Worm (Caenorhabditis elegans) whole organism, L2 larva: ENCODE results near the gene K08F4.5.
A peak's percentile ranks its signal among the peaks of the same experiment; 100 is the strongest.

Experiments
- C34F6.9 ChIP-seq: fragments of 150-350 bp; optimal IDR thresholded peaks from 2 replicates; lab custom pipeline; 2014; ENCODE audit warnings: missing biosample characterization, missing genetic modification characterization
- R02D3.7 ChIP-seq: fragments of 150-350 bp; optimal IDR thresholded peaks from 2 replicates; lab custom pipeline; 2014; ENCODE audit warnings: missing biosample characterization, missing genetic modification characterization
- Y55F3AM.14 ChIP-seq: fragments of 200-800 bp; sonication (Bioruptor generic); optimal IDR thresholded peaks from 2 replicates; lab custom pipeline; 2018; ENCODE audit warnings: mild to moderate bottlenecking, missing genetic modification characterization, missing compliant biosample characterization
- aly-2 ChIP-seq: fragments of 150-350 bp; optimal IDR thresholded peaks from 2 replicates; lab custom pipeline; 2014; ENCODE audit warnings: missing biosample characterization, missing genetic modification characterization
- ama-1 ChIP-seq: fragments of 150-350 bp; optimal IDR thresholded peaks from 2 replicates; lab custom pipeline; 2018; ENCODE audit warnings: inconsistent platforms
- blmp-1 ChIP-seq: sonication (generic microtip); optimal IDR thresholded peaks from 2 replicates; lab custom pipeline; 2017; ENCODE audit warnings: missing genetic modification characterization, mild to moderate bottlenecking, missing compliant biosample characterization, antibody characterized with exemption, moderate library complexity; ENCODE audit not compliant: insufficient read depth
- ceh-16 ChIP-seq: fragments of 150-350 bp; optimal IDR thresholded peaks from 2 replicates; lab custom pipeline; 2014; ENCODE audit warnings: missing biosample characterization, missing genetic modification characterization
- ceh-82 ChIP-seq: fragments of 150-350 bp; optimal IDR thresholded peaks from 2 replicates; lab custom pipeline; 2014; ENCODE audit warnings: missing biosample characterization, missing genetic modification characterization
- crh-2 ChIP-seq: sonication (generic microtip); optimal IDR thresholded peaks from 2 replicates; lab custom pipeline; 2017; ENCODE audit warnings: missing biosample characterization, missing genetic modification characterization
- egl-27 ChIP-seq: sonication (generic microtip); optimal IDR thresholded peaks from 3 replicates; lab custom pipeline; 2017; ENCODE audit warnings: missing biosample characterization, missing genetic modification reagents, missing genetic modification characterization
- elt-1 ChIP-seq: fragments of 150-350 bp; optimal IDR thresholded peaks from 2 replicates; lab custom pipeline; 2014; ENCODE audit warnings: missing biosample characterization, missing genetic modification characterization
- elt-3 ChIP-seq: sonication (generic microtip); optimal IDR thresholded peaks from 2 replicates; lab custom pipeline; 2017; ENCODE audit warnings: missing biosample characterization, missing genetic modification characterization
- fos-1 ChIP-seq: fragments of 150-350 bp; optimal IDR thresholded peaks from 2 replicates; lab custom pipeline; 2014; ENCODE audit warnings: missing biosample characterization, missing genetic modification characterization
- lin-11 ChIP-seq: fragments of 150-350 bp; sonication (generic microtip); optimal IDR thresholded peaks from 2 replicates; lab custom pipeline; 2014; ENCODE audit warnings: missing biosample characterization, missing genetic modification characterization, inconsistent platforms, mixed read lengths
- lin-13 ChIP-seq: fragments of 150-350 bp; optimal IDR thresholded peaks from 2 replicates; lab custom pipeline; 2014; ENCODE audit warnings: missing biosample characterization, missing genetic modification reagents, missing genetic modification characterization
- lsy-2 ChIP-seq, 2 experiments: fragments of 150-350 bp in 1 of 2; sonication (generic microtip) in 1 of 2; optimal IDR thresholded peaks; 2 replicates each; lab custom pipeline; 2014 to 2017; ENCODE audit warnings: missing biosample characterization in 2 of 2, missing genetic modification characterization in 2 of 2
- mab-5 ChIP-seq: fragments of 150-350 bp; optimal IDR thresholded peaks from 2 replicates; lab custom pipeline; 2014; ENCODE audit warnings: missing biosample characterization, missing genetic modification characterization
- mbf-1 ChIP-seq: sonication (generic microtip); optimal IDR thresholded peaks from 2 replicates; lab custom pipeline; 2017; ENCODE audit warnings: missing biosample characterization, missing genetic modification characterization
- mdl-1 ChIP-seq, 2 experiments: fragments of 150-350 bp in 1 of 2; sonication (generic microtip) in 1 of 2; optimal IDR thresholded peaks; 2 replicates each; lab custom pipeline; 2017; ENCODE audit warnings: missing biosample characterization in 2 of 2, missing genetic modification characterization in 2 of 2
- nhr-10 ChIP-seq: sonication (generic microtip); optimal IDR thresholded peaks from 2 replicates; lab custom pipeline; 2017; ENCODE audit warnings: missing biosample characterization, missing genetic modification characterization
- nhr-11 ChIP-seq: fragments of 150-350 bp; optimal IDR thresholded peaks from 2 replicates; lab custom pipeline; 2014; ENCODE audit warnings: missing biosample characterization, missing genetic modification characterization
- nhr-12 ChIP-seq: fragments of 150-350 bp; optimal IDR thresholded peaks from 2 replicates; lab custom pipeline; 2014; ENCODE audit warnings: missing biosample characterization, missing genetic modification characterization
- nhr-129 ChIP-seq: fragments of 150-350 bp; optimal IDR thresholded peaks from 2 replicates; lab custom pipeline; 2014; ENCODE audit warnings: missing biosample characterization, missing genetic modification characterization
- nhr-21 ChIP-seq: fragments of 150-350 bp; optimal IDR thresholded peaks from 2 replicates; lab custom pipeline; 2014; ENCODE audit warnings: missing biosample characterization, missing genetic modification characterization
- nhr-23 ChIP-seq: fragments of 150-350 bp; optimal IDR thresholded peaks from 2 replicates; lab custom pipeline; 2014; ENCODE audit warnings: missing biosample characterization, missing genetic modification reagents, missing genetic modification characterization
- nhr-237 ChIP-seq: fragments of 150-350 bp; optimal IDR thresholded peaks from 2 replicates; lab custom pipeline; 2014; ENCODE audit warnings: missing biosample characterization, missing genetic modification characterization
- nhr-6 ChIP-seq: fragments of 150-350 bp; optimal IDR thresholded peaks from 2 replicates; lab custom pipeline; 2014; ENCODE audit warnings: missing biosample characterization, missing genetic modification characterization
- nhr-77 ChIP-seq: fragments of 150-350 bp; optimal IDR thresholded peaks from 2 replicates; lab custom pipeline; 2014; ENCODE audit warnings: missing biosample characterization, missing genetic modification characterization
- peb-1 ChIP-seq: fragments of 150-350 bp; optimal IDR thresholded peaks from 2 replicates; lab custom pipeline; 2014; ENCODE audit warnings: missing biosample characterization, missing genetic modification characterization
- sem-4 ChIP-seq: fragments of 150-350 bp; optimal IDR thresholded peaks from 2 replicates; lab custom pipeline; 2014; ENCODE audit warnings: missing biosample characterization, missing genetic modification reagents, missing genetic modification characterization
- skn-1 ChIP-seq: sonication (generic microtip); optimal IDR thresholded peaks from 2 replicates; lab custom pipeline; 2017; ENCODE audit warnings: missing biosample characterization, missing genetic modification characterization
- sma-3 ChIP-seq: sonication (generic microtip); optimal IDR thresholded peaks from 2 replicates; lab custom pipeline; 2016; ENCODE audit warnings: missing genetic modification reagents, missing genetic modification characterization, missing compliant biosample characterization
- sma-9 ChIP-seq, 2 experiments: fragments of 150-350 bp in 1 of 2; sonication (generic microtip) in 1 of 2; optimal IDR thresholded peaks; 2 replicates each; lab custom pipeline; 2014 to 2016; ENCODE audit warnings: missing genetic modification characterization in 2 of 2, mild to moderate bottlenecking in 1 of 2, missing biosample characterization in 1 of 2, missing compliant biosample characterization in 1 of 2, missing genetic modification reagents in 1 of 2, moderate library complexity in 1 of 2
- snpc-4 ChIP-seq: fragments of 150-350 bp; optimal IDR thresholded peaks from 2 replicates; lab custom pipeline; 2014; ENCODE audit warnings: missing biosample characterization, missing genetic modification characterization
- unc-39 ChIP-seq: fragments of 150-350 bp; optimal IDR thresholded peaks from 2 replicates; lab custom pipeline; 2014; ENCODE audit warnings: missing biosample characterization, missing genetic modification characterization
- unc-55 ChIP-seq: fragments of 150-350 bp; sonication (generic microtip); optimal IDR thresholded peaks from 3 replicates; lab custom pipeline; 2014; ENCODE audit warnings: missing biosample characterization, missing genetic modification reagents, missing genetic modification characterization
- unc-62 ChIP-seq: fragments of 150-350 bp; optimal IDR thresholded peaks from 2 replicates; lab custom pipeline; 2014; ENCODE audit warnings: missing biosample characterization, missing genetic modification reagents, missing genetic modification characterization
- zag-1 ChIP-seq: fragments of 150-350 bp; optimal IDR thresholded peaks from 2 replicates; lab custom pipeline; 2014; ENCODE audit warnings: missing biosample characterization, missing genetic modification characterization
- ztf-1 ChIP-seq: fragments of 200-800 bp; sonication (Bioruptor generic); conservative IDR thresholded peaks from 2 replicates; pipeline ENCODE4 v1.3.6; 2022; ENCODE audit warnings: missing genetic modification characterization, missing compliant biosample characterization
- ztf-11 ChIP-seq: sonication (generic microtip); optimal IDR thresholded peaks from 2 replicates; lab custom pipeline; 2017; ENCODE audit warnings: missing biosample characterization, missing genetic modification characterization
- ztf-4 ChIP-seq: fragments of 150-350 bp; optimal IDR thresholded peaks from 2 replicates; lab custom pipeline; 2014; ENCODE audit warnings: missing biosample characterization, missing genetic modification characterization

Gene K08F4.5

ce11 chrIV:10135817-10136216 lies at the start of gene K08F4.5:
Gene K08F4.5 (minus strand): TSS chrIV:10135917.
- TF ChIP-seq unc-62 (GFP tag; lab: Kevin White, UChicago) (no peak), skn-1 (no peak), lin-13 (GFP tag; lab: Kevin White, UChicago) (no peak), peb-1 (tag; lab: Kevin White, UChicago) (no peak), fos-1 (tag; lab: Kevin White, UChicago) (no peak), Y55F3AM.14 (GFP tag; lab: Kevin White, UChicago) (no peak), snpc-4 (tag; lab: Kevin White, UChicago) (no peak), ztf-11 (no peak), nhr-21 (tag; lab: Kevin White, UChicago) (no peak)

- TF ChIP-seq sma-9 (GFP tag; optimal IDR thresholded peaks at IDR 0.05; lab: Kevin White, UChicago) (peak; percentile 20), sma-9 (tag; optimal IDR thresholded peaks at IDR 0.05; lab: Kevin White, UChicago) (no peak), C34F6.9 (peak; percentile 38), unc-39 (tag; lab: Kevin White, UChicago) (no peak), mdl-1 (tag; optimal IDR thresholded peaks at IDR 0.05; lab: Kevin White, UChicago) (no peak), crh-2 (tag; lab: Kevin White, UChicago) (peak; percentile 52), unc-55 (GFP tag; lab: Kevin White, UChicago) (peak; percentile 65), nhr-129 (tag; lab: Kevin White, UChicago) (peak; percentile 71), lsy-2 (tag; optimal IDR thresholded peaks at IDR 0.05; lab: Kevin White, UChicago) (peak in 1 of 2 experiments; percentile 34), ztf-4 (peak; percentile 18), blmp-1 (peak; percentile 20), lin-13 (GFP tag; lab: Kevin White, UChicago) (no peak)
Observed at ce11 chrIV:10180133-10180749, 44.5 kb upstream of the K08F4.5 start, which contains the start of gene gta-1. Gene gta-1 (plus strand): TSS chrIV:10180660.

DNA sequence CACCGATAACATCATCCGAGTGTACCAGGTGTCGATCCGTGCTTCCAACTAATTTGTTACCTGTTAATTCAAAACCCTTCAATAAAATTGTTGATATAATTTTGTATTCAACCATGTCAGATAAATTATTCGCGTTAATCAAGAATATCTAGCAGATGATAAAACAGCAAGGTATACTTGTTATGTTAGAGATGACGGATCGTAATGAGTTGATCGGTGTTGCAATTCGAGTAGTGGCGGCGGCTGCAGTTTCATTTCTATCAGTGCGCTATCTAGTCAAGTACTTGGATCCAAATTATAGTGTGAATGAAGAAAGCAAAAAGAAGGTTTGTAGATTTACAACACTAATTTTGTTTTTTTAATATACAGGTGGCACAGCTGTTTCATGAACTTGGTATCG lies 42.1 kb upstream of the K08F4.5 start, which contains the start of gene mspn-1:
Gene mspn-1, plus strand, starts transcription at position 190 of the 400 bp plus-strand sequence.
- TF ChIP-seq elt-3 (tag; lab: Kevin White, UChicago): no peak
- TF ChIP-seq mdl-1 (tag; optimal IDR thresholded peaks at IDR 0.05; lab: Kevin White, UChicago): no peak
- no peak for TF ChIP-seq sem-4 (tag; lab: Kevin White, UChicago)
- no peak for TF ChIP-seq ztf-4
- TF ChIP-seq blmp-1: no peak
- no peak for TF ChIP-seq fos-1 (tag; lab: Kevin White, UChicago)
- no peak for TF ChIP-seq snpc-4 (tag; lab: Kevin White, UChicago)
- TF ChIP-seq unc-62 (GFP tag; lab: Kevin White, UChicago): no peak
- TF ChIP-seq lin-11 (tag; lab: Kevin White, UChicago): no peak
- TF ChIP-seq ceh-82 (tag; lab: Kevin White, UChicago): no peak
- no peak for TF ChIP-seq peb-1 (tag; lab: Kevin White, UChicago)
- no peak for TF ChIP-seq nhr-237 (tag; lab: Kevin White, UChicago)
- TF ChIP-seq zag-1 (tag; lab: Kevin White, UChicago): no peak
- TF ChIP-seq nhr-129 (tag; lab: Kevin White, UChicago): no peak
- no peak for TF ChIP-seq sma-9 (GFP tag; optimal IDR thresholded peaks at IDR 0.05; lab: Kevin White, UChicago)
- TF ChIP-seq sma-9 (tag; optimal IDR thresholded peaks at IDR 0.05; lab: Kevin White, UChicago): no peak
- TF ChIP-seq skn-1: no peak
- TF ChIP-seq elt-1 (tag; lab: Kevin White, UChicago): no peak

ce11 chrIV:10176252-10176730 lies 40.6 kb upstream of the K08F4.5 start, which contains the start of gene rack-1:
Gene rack-1 (plus strand): TSS chrIV:10176680.
- peak; percentile 35 for TF ChIP-seq sma-3 (GFP tag; lab: Kevin White, UChicago)
- TF ChIP-seq ztf-4: no peak
- TF ChIP-seq nhr-23 (tag; lab: Kevin White, UChicago): no peak
- no peak for TF ChIP-seq ama-1
- TF ChIP-seq blmp-1: no peak
- no peak for TF ChIP-seq mbf-1 (tag; lab: Kevin White, UChicago)
- no peak for TF ChIP-seq ztf-11
- TF ChIP-seq ztf-1: no peak
- TF ChIP-seq egl-27 (tag; lab: Kevin White, UChicago): peak; percentile 12
- no peak for TF ChIP-seq unc-39 (tag; lab: Kevin White, UChicago)
- peak; percentile 38 to 82 for TF ChIP-seq lsy-2 (tag; optimal IDR thresholded peaks at IDR 0.05; lab: Kevin White, UChicago)
- no peak for TF ChIP-seq sem-4 (tag; lab: Kevin White, UChicago)
- TF ChIP-seq nhr-237 (tag; lab: Kevin White, UChicago): no peak
- no peak for TF ChIP-seq peb-1 (tag; lab: Kevin White, UChicago)
- TF ChIP-seq nhr-10 (tag; lab: Kevin White, UChicago): no peak
- no peak for TF ChIP-seq elt-3 (tag; lab: Kevin White, UChicago)
- peak; percentile 47 for TF ChIP-seq ceh-16 (tag; lab: Kevin White, UChicago)
- no peak for TF ChIP-seq mab-5
- no peak for TF ChIP-seq skn-1
- TF ChIP-seq nhr-77 (tag; lab: Kevin White, UChicago): no peak
- TF ChIP-seq C34F6.9: peak; percentile 66
- TF ChIP-seq lin-11 (tag; lab: Kevin White, UChicago): peak; percentile 6
- peak; percentile 60 for TF ChIP-seq nhr-129 (tag; lab: Kevin White, UChicago)
- TF ChIP-seq nhr-12 (tag; lab: Kevin White, UChicago): no peak
- no peak for TF ChIP-seq ceh-82 (tag; lab: Kevin White, UChicago)
- TF ChIP-seq nhr-21 (tag; lab: Kevin White, UChicago): peak; percentile 27
- no peak for TF ChIP-seq elt-1 (tag; lab: Kevin White, UChicago)
- TF ChIP-seq R02D3.7 (tag; lab: Kevin White, UChicago): no peak
- TF ChIP-seq lin-13 (GFP tag; lab: Kevin White, UChicago): peak; percentile 33
- no peak for TF ChIP-seq zag-1 (tag; lab: Kevin White, UChicago)
- no peak for TF ChIP-seq nhr-11 (tag; lab: Kevin White, UChicago)
- no peak for TF ChIP-seq aly-2 (tag; lab: Kevin White, UChicago)
- TF ChIP-seq sma-9 (GFP tag; optimal IDR thresholded peaks at IDR 0.05; lab: Kevin White, UChicago): no peak
- no peak for TF ChIP-seq sma-9 (tag; optimal IDR thresholded peaks at IDR 0.05; lab: Kevin White, UChicago)
- TF ChIP-seq nhr-6 (tag; lab: Kevin White, UChicago): no peak
